Worm (Caenorhabditis elegans) whole organism, L1 larva: Measurements from ENCODE around the gene gex-4.

Experiments used
- C04F5.9 ChIP-seq: sonication (generic microtip); optimal IDR thresholded peaks from 2 replicates; lab custom pipeline; 2016; ENCODE audit warnings: missing genetic modification characterization, missing compliant biosample characterization
- C34B4.2 ChIP-seq: sonication (generic microtip); optimal IDR thresholded peaks from 2 replicates; lab custom pipeline; 2017; ENCODE audit warnings: mild to moderate bottlenecking, missing genetic modification characterization, missing compliant biosample characterization
- aly-2 ChIP-seq: fragments of 150-350 bp; optimal IDR thresholded peaks from 2 replicates; lab custom pipeline; 2014; ENCODE audit warnings: missing biosample characterization, missing genetic modification characterization
- blmp-1 ChIP-seq: fragments of 150-350 bp; optimal IDR thresholded peaks from 2 replicates; lab custom pipeline; 2014; ENCODE audit warnings: missing biosample characterization, missing genetic modification characterization
- dsc-1 ChIP-seq: sonication (generic microtip); optimal IDR thresholded peaks from 2 replicates; lab custom pipeline; 2016; ENCODE audit warnings: mild to moderate bottlenecking, missing genetic modification characterization, missing compliant biosample characterization
- efl-1 ChIP-seq, 4 experiments: fragments of 150-350 bp; optimal IDR thresholded peaks in 3 of 4; peaks in 1 of 4; 1 replicate in 1 of 4; 2 replicates in 3 of 4; lab custom pipeline; 2014; ENCODE audit warnings: missing biosample characterization in 2 of 4, missing genetic modification characterization in 2 of 4, missing genetic modification reagents in 2 of 4
- egl-13 ChIP-seq: sonication (generic microtip); optimal IDR thresholded peaks from 2 replicates; lab custom pipeline; 2016; ENCODE audit warnings: missing genotype, missing genetic modification reagents, missing genetic modification characterization, missing compliant biosample characterization
- elt-2 ChIP-seq: sonication (generic microtip); optimal IDR thresholded peaks from 2 replicates; lab custom pipeline; 2016; ENCODE audit warnings: missing genetic modification characterization, mild to moderate bottlenecking, inconsistent platforms, missing compliant biosample characterization, missing genetic modification reagents
- elt-3 ChIP-seq, 6 experiments: fragments of 150-350 bp in 1 of 6; sonication (generic microtip); optimal IDR thresholded peaks; 2 replicates each; lab custom pipeline; 2017 to 2018; ENCODE audit warnings: missing biosample characterization in 6 of 6, missing genetic modification characterization in 6 of 6, inconsistent platforms in 1 of 6
- fkh-10 ChIP-seq: sonication (generic microtip); optimal IDR thresholded peaks from 2 replicates; lab custom pipeline; 2017; ENCODE audit warnings: missing biosample characterization, missing genetic modification reagents, missing genetic modification characterization
- fkh-4 ChIP-seq: sonication (generic microtip); optimal IDR thresholded peaks from 2 replicates; lab custom pipeline; 2016; ENCODE audit warnings: missing compliant biosample characterization, missing genetic modification characterization, borderline replicate concordance
- fos-1 ChIP-seq: fragments of 150-350 bp; optimal IDR thresholded peaks from 2 replicates; lab custom pipeline; 2014; ENCODE audit warnings: missing biosample characterization, missing genetic modification characterization
- grh-1 ChIP-seq: fragments of 200-800 bp; sonication (Bioruptor generic); IDR thresholded peaks from 2 replicates; pipeline ENCODE4 v1.3.6; 2022; ENCODE audit warnings: missing genetic modification reagents, missing genetic modification characterization, missing compliant biosample characterization
- hlh-4 ChIP-seq: sonication (generic microtip); optimal IDR thresholded peaks from 2 replicates; lab custom pipeline; 2016; ENCODE audit warnings: mild to moderate bottlenecking, missing genetic modification characterization, missing compliant biosample characterization
- hpl-2 ChIP-seq: fragments of 150-350 bp; optimal IDR thresholded peaks from 2 replicates; lab custom pipeline; 2014; ENCODE audit warnings: missing biosample characterization, missing genetic modification reagents, missing genetic modification characterization
- irx-1 ChIP-seq: sonication (generic microtip); optimal IDR thresholded peaks from 2 replicates; lab custom pipeline; 2016; ENCODE audit warnings: missing genetic modification characterization, missing compliant biosample characterization
- isw-1 ChIP-seq: fragments of 200-800 bp; sonication (Bioruptor generic); IDR thresholded peaks from 2 replicates; pipeline ENCODE4 v1.3.6; 2022; ENCODE audit warnings: missing genetic modification characterization, missing compliant biosample characterization
- jun-1 ChIP-seq: fragments of 150-350 bp; optimal IDR thresholded peaks from 2 replicates; lab custom pipeline; 2014; ENCODE audit warnings: missing biosample characterization, missing genetic modification reagents, missing genetic modification characterization
- lin-14 ChIP-seq: fragments of 200-800 bp; sonication (Bioruptor generic); optimal IDR thresholded peaks from 2 replicates; lab custom pipeline; 2018; ENCODE audit warnings: mild to moderate bottlenecking, missing genetic modification characterization, moderate library complexity, missing compliant biosample characterization
- lin-35 ChIP-seq, 2 experiments: fragments of 150-350 bp; optimal IDR thresholded peaks; 2 replicates each; lab custom pipeline; 2014; ENCODE audit warnings: missing biosample characterization in 2 of 2, missing genetic modification characterization in 2 of 2, missing genetic modification reagents in 2 of 2
- mdl-1 ChIP-seq, 2 experiments: fragments of 150-350 bp; optimal IDR thresholded peaks; 2 replicates each; lab custom pipeline; 2014 to 2017; ENCODE audit warnings: missing biosample characterization in 2 of 2, missing genetic modification characterization in 2 of 2, inconsistent platforms in 1 of 2
- mep-1 ChIP-seq: fragments of 150-350 bp; optimal IDR thresholded peaks from 2 replicates; lab custom pipeline; 2014; ENCODE audit warnings: missing biosample characterization, missing genetic modification characterization
- nhr-19 ChIP-seq: fragments of 200-800 bp; sonication (Bioruptor generic); conservative IDR thresholded peaks from 2 replicates; pipeline ENCODE4 v1.3.6; 2022; ENCODE audit warnings: missing genetic modification characterization, missing compliant biosample characterization
- nhr-20 ChIP-seq: sonication (generic microtip); optimal IDR thresholded peaks from 2 replicates; lab custom pipeline; 2016; ENCODE audit warnings: mild to moderate bottlenecking, missing genetic modification characterization, missing compliant biosample characterization
- nhr-47 ChIP-seq: sonication (generic microtip); optimal IDR thresholded peaks from 2 replicates; lab custom pipeline; 2016; ENCODE audit warnings: mild to moderate bottlenecking, missing genetic modification characterization, moderate library complexity, missing compliant biosample characterization
- nhr-71 ChIP-seq: sonication (generic microtip); optimal IDR thresholded peaks from 2 replicates; lab custom pipeline; 2016; ENCODE audit warnings: mild to moderate bottlenecking, missing genetic modification characterization, moderate library complexity, missing compliant biosample characterization
- nhr-77 ChIP-seq: fragments of 150-350 bp; optimal IDR thresholded peaks from 2 replicates; lab custom pipeline; 2014; ENCODE audit warnings: missing biosample characterization, missing genetic modification characterization
- nhr-84 ChIP-seq: sonication (generic microtip); optimal IDR thresholded peaks from 2 replicates; lab custom pipeline; 2017; ENCODE audit warnings: missing biosample characterization, missing genetic modification characterization
- nhr-85 ChIP-seq: sonication (generic microtip); peaks from one replicate; lab custom pipeline; 2016; ENCODE audit warnings: missing genetic modification characterization, inconsistent platforms, missing compliant biosample characterization
- nhr-90 ChIP-seq: sonication (generic microtip); optimal IDR thresholded peaks from 2 replicates; lab custom pipeline; 2016; ENCODE audit warnings: mild to moderate bottlenecking, missing genetic modification characterization, missing compliant biosample characterization; ENCODE audit not compliant: poor library complexity
- pax-3 ChIP-seq: fragments of 200-800 bp; sonication (Bioruptor generic); optimal IDR thresholded peaks from 2 replicates; lab custom pipeline; 2018; ENCODE audit warnings: mild to moderate bottlenecking, missing genetic modification characterization, moderate library complexity, missing compliant biosample characterization
- snu-23 ChIP-seq: sonication (generic microtip); optimal IDR thresholded peaks from 2 replicates; lab custom pipeline; 2016; ENCODE audit warnings: missing genetic modification characterization, missing compliant biosample characterization
- sup-37 ChIP-seq: fragments of 200-800 bp; sonication (Bioruptor generic); optimal IDR thresholded peaks from 2 replicates; lab custom pipeline; 2018; ENCODE audit warnings: mild to moderate bottlenecking, missing genetic modification characterization, missing compliant biosample characterization
- swsn-7 ChIP-seq: sonication (generic microtip); optimal IDR thresholded peaks from 2 replicates; lab custom pipeline; 2016; ENCODE audit warnings: missing genetic modification characterization, missing compliant biosample characterization
- tbx-2 ChIP-seq: sonication (generic microtip); optimal IDR thresholded peaks from 2 replicates; lab custom pipeline; 2016; ENCODE audit warnings: missing genetic modification characterization, missing compliant biosample characterization
- tlp-1 ChIP-seq: fragments of 150-350 bp; optimal IDR thresholded peaks from 2 replicates; lab custom pipeline; 2014; ENCODE audit warnings: missing biosample characterization, missing genetic modification characterization
- unc-30 ChIP-seq: sonication (generic microtip); optimal IDR thresholded peaks from 2 replicates; lab custom pipeline; 2017; ENCODE audit warnings: missing biosample characterization, missing genetic modification characterization
- unc-98 ChIP-seq: fragments of 200-800 bp; sonication (Bioruptor generic); IDR thresholded peaks from 2 replicates; pipeline ENCODE4 v1.3.6; 2022; ENCODE audit warnings: missing genetic modification characterization, missing compliant biosample characterization
- xbp-1 ChIP-seq: sonication (generic microtip); optimal IDR thresholded peaks from 2 replicates; lab custom pipeline; 2016; ENCODE audit warnings: missing genetic modification characterization, missing compliant biosample characterization
- zag-1 ChIP-seq: fragments of 150-350 bp; optimal IDR thresholded peaks from 2 replicates; lab custom pipeline; 2014; ENCODE audit warnings: missing biosample characterization, missing genetic modification characterization
- zip-4 ChIP-seq: fragments of 200-800 bp; sonication (Bioruptor generic); optimal IDR thresholded peaks from 2 replicates; lab custom pipeline; 2018; ENCODE audit warnings: mild to moderate bottlenecking, missing genetic modification characterization, moderate library complexity, missing compliant biosample characterization

gex-4 gene

DNA sequence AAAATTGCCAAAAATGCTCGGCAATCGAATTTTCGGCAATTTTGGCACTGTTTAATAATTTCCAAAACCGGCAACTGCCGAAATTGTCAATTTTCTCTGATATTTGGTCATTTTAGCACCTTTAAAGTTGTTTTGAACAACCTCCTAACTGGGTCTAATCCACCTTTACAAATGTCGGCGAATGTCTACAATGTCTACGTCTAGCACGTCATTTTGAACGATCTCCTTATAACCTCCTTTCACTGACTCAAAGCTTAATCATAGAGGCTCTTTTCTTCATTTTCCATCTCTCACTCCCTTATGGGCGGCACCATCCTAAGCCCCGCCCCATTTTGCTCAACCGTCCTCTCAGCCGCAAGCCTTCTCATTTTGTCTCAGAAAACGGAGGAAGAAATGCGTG is 24.2 kb downstream of the gex-4 start, which contains the start of gene Y75B8A.44:
TSS of gene Y75B8A.44 (plus strand) at position 301 of the 400 bp plus-strand sequence.
- TF ChIP-seq C34B4.2 (tag; lab: Kevin White, UChicago): no peak

DNA sequence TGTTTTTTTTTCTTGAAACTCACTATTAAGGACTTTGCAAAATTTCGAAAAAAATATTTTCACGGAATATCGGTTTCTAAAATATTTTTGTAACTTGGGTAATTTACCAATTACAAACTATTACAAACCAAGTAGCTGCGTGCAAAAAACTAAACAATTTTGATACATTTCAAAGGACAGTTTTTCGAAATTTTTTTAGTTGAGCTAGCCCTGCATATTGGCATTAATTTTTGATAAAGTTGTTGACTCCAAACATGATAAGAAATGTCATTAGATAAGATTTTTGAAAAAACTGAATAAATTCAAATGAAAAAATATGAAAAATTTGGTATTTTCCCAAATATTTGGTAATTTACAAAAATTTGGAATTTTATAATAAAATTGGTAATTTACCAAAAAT is 30.2 kb downstream of the gex-4 start:
- TF ChIP-seq efl-1 (optimal IDR thresholded peaks at IDR 0.05; lab: Kevin White, UChicago): no peak
- TF ChIP-seq efl-1 (GFP tag; optimal IDR thresholded peaks at IDR 0.05 in 1 of 2; lab: Kevin White, UChicago): peak in 1 of 2 experiments; percentile 62
- no peak for TF ChIP-seq pax-3 (tag; lab: Kevin White, UChicago)
- TF ChIP-seq elt-2 (tag; lab: Kevin White, UChicago): peak; percentile 3

DNA sequence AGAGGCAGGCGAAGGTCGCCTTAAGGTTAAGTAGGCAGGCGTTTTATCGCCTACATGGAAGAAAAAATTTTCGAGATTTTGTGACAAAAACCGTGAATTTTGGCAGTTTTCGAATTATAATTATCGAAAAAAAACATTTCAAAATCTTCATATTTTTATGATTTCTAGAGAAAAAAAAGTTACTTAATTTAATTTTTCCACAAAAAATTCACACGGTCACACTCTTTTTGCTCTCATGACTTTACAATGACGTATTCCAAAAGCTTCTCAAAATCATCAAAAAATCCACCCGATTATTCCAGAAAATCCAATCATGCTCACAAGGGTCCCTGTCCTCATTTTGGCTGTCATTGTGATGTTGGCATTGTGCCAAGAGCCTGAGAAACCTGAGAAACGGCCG is 32.3 kb downstream of the gex-4 start, which contains the start of gene lury-1:
TSS of gene lury-1 (plus strand) at position 301 of the 400 bp plus-strand sequence.
- TF ChIP-seq lin-14 (GFP tag; lab: Kevin White, UChicago): no peak
- TF ChIP-seq nhr-85 (tag; lab: Kevin White, UChicago): no peak
- TF ChIP-seq mdl-1 (tag; optimal IDR thresholded peaks at IDR 0.05; lab: Kevin White, UChicago): no peak
- no peak for TF ChIP-seq snu-23 (GFP tag; lab: Kevin White, UChicago)
- TF ChIP-seq C04F5.9 (tag; lab: Kevin White, UChicago): no peak
- no peak for TF ChIP-seq dsc-1 (tag; lab: Kevin White, UChicago)
- TF ChIP-seq aly-2 (tag; lab: Kevin White, UChicago): no peak
- TF ChIP-seq fkh-10: no peak
- no peak for TF ChIP-seq fos-1 (tag; lab: Kevin White, UChicago)
- TF ChIP-seq lin-35 (GFP tag; optimal IDR thresholded peaks at IDR 0.05; lab: Kevin White, UChicago): no peak
- TF ChIP-seq nhr-47 (tag; lab: Kevin White, UChicago): no peak
- no peak for TF ChIP-seq swsn-7 (tag; lab: Kevin White, UChicago)
- TF ChIP-seq irx-1 (tag; lab: Kevin White, UChicago): no peak
- no peak for TF ChIP-seq zag-1 (tag; lab: Kevin White, UChicago)
- no peak for TF ChIP-seq unc-98 (GFP tag; lab: Robert Waterston, UW)
- TF ChIP-seq sup-37 (GFP tag; lab: Kevin White, UChicago): no peak
- no peak for TF ChIP-seq nhr-71
- TF ChIP-seq egl-13 (tag; lab: Kevin White, UChicago): no peak
- TF ChIP-seq nhr-90 (tag; lab: Kevin White, UChicago): no peak
- TF ChIP-seq nhr-19 (GFP tag; lab: Robert Waterston, UW): no peak

DNA sequence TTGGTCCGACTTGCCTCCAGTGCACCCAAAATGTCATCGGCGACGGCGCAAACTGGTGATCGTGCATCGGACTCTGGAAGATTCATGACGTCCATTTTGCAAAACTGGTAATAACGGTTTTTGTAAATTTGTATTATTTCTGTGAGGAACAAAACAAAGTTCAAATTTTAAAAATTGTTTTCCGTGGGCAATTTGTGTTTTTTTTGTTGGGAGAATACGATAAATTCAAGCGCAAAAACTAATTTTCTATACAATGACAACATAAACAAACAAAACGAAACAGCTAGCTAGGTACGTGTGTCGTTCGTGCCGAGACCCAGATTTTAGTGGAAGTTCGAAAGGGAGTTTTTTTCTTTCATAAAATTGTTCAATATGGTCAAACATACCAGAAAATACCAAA is 35.5 kb downstream of the gex-4 start, which contains the start of gene Y75B8A.10:
TSS of gene Y75B8A.10 (minus strand) at position 101 of the 400 bp plus-strand sequence.
- no peak for TF ChIP-seq sup-37 (GFP tag; lab: Kevin White, UChicago)
- TF ChIP-seq nhr-84: no peak
- no peak for TF ChIP-seq tlp-1 (tag; lab: Kevin White, UChicago)
- TF ChIP-seq fkh-10: no peak
- no peak for TF ChIP-seq lin-35 (GFP tag; optimal IDR thresholded peaks at IDR 0.05; lab: Kevin White, UChicago)
- TF ChIP-seq elt-3 (tag; optimal IDR thresholded peaks at IDR 0.05; lab: Kevin White, UChicago): no peak

- peak in 1 of 2 experiments; percentile 34 for TF ChIP-seq efl-1 (optimal IDR thresholded peaks at IDR 0.05; lab: Kevin White, UChicago)
- TF ChIP-seq efl-1 (GFP tag; optimal IDR thresholded peaks at IDR 0.05 in 1 of 2; lab: Kevin White, UChicago): peak in 1 of 2 experiments; percentile 86
- TF ChIP-seq grh-1 (GFP tag; lab: Robert Waterston, UW): 0 out of 2 replicates have a peak, but pooled peaks have one; percentile 20
- TF ChIP-seq lin-35 (GFP tag; optimal IDR thresholded peaks at IDR 0.05; lab: Kevin White, UChicago): peak in 1 of 2 experiments; percentile 14
- peak; percentile 27 for TF ChIP-seq snu-23 (GFP tag; lab: Kevin White, UChicago)
- TF ChIP-seq lin-14 (GFP tag; lab: Kevin White, UChicago): peak; percentile 84
- TF ChIP-seq unc-30 (tag; lab: Kevin White, UChicago): no peak
- TF ChIP-seq hlh-4 (tag; lab: Kevin White, UChicago): no peak
- TF ChIP-seq mdl-1 (tag; optimal IDR thresholded peaks at IDR 0.05; lab: Kevin White, UChicago): peak in 1 of 2 experiments; percentile 3
- peak; percentile 51 for TF ChIP-seq mep-1 (tag; lab: Kevin White, UChicago)
- TF ChIP-seq elt-2 (tag; lab: Kevin White, UChicago): no peak
- no peak for TF ChIP-seq hpl-2
- TF ChIP-seq nhr-90 (tag; lab: Kevin White, UChicago): peak; percentile 21
- no peak for TF ChIP-seq elt-3 (tag; optimal IDR thresholded peaks at IDR 0.05; lab: Kevin White, UChicago)
- peak; percentile 88 for TF ChIP-seq blmp-1 (tag; lab: Kevin White, UChicago)
- peak; percentile 32 for TF ChIP-seq nhr-20 (tag; lab: Kevin White, UChicago)
- TF ChIP-seq swsn-7 (tag; lab: Kevin White, UChicago): peak; percentile 15
- peak; percentile 5 for TF ChIP-seq tbx-2 (tag; lab: Kevin White, UChicago)
- TF ChIP-seq fkh-4 (tag; lab: Kevin White, UChicago): no peak
- no peak for TF ChIP-seq xbp-1
- no peak for TF ChIP-seq isw-1 (GFP tag; lab: Robert Waterston, UW)
- peak; percentile 33 for TF ChIP-seq nhr-19 (GFP tag; lab: Robert Waterston, UW)
- TF ChIP-seq nhr-85 (tag; lab: Kevin White, UChicago): peak; percentile 84
- no peak for TF ChIP-seq jun-1 (tag; lab: Kevin White, UChicago)
- TF ChIP-seq nhr-77 (tag; lab: Kevin White, UChicago): peak; percentile 52
- TF ChIP-seq zip-4 (GFP tag; lab: Kevin White, UChicago): no peak
These were observed 40.3 kb downstream of the gex-4 start for ce11 chrIII:12178121-12178520.
